Worm (Caenorhabditis elegans) whole organism, late embryonic: Measurements from ENCODE around the gene gcy-33.

Source experiments
- K02D7.2 ChIP-seq: sonication (generic microtip); optimal IDR thresholded peaks from 2 replicates; lab custom pipeline; 2017; ENCODE audit warnings: mild to moderate bottlenecking, missing genetic modification characterization, missing compliant biosample characterization
- K09A11.1 ChIP-seq: sonication (generic microtip); optimal IDR thresholded peaks from 2 replicates; lab custom pipeline; 2017; ENCODE audit warnings: antibody characterized with exemption, mild to moderate bottlenecking, missing genetic modification characterization, missing compliant biosample characterization; ENCODE audit not compliant: insufficient read depth
- Y22D7AL.16 ChIP-seq: sonication (generic microtip); optimal IDR thresholded peaks from 2 replicates; lab custom pipeline; 2016; ENCODE audit warnings: missing genetic modification characterization, missing compliant biosample characterization
- ahr-1 ChIP-seq: sonication (generic microtip); optimal IDR thresholded peaks from 2 replicates; lab custom pipeline; 2016; ENCODE audit warnings: missing genetic modification characterization, missing compliant biosample characterization
- ama-1 ChIP-seq: fragments of 150-350 bp; optimal IDR thresholded peaks from 2 replicates; lab custom pipeline; 2014
- ceh-2 ChIP-seq: sonication (generic microtip); optimal IDR thresholded peaks from 2 replicates; lab custom pipeline; 2016; ENCODE audit warnings: missing genotype, missing genetic modification characterization, missing compliant biosample characterization
- ceh-24 ChIP-seq: sonication (generic microtip); optimal IDR thresholded peaks from 2 replicates; lab custom pipeline; 2016; ENCODE audit warnings: mild to moderate bottlenecking, missing genetic modification characterization, missing compliant biosample characterization
- ceh-30 ChIP-seq: fragments of 150-350 bp; optimal IDR thresholded peaks from 2 replicates; lab custom pipeline; 2014; ENCODE audit warnings: missing biosample characterization, missing genetic modification characterization
- ceh-31 ChIP-seq: sonication (generic microtip); optimal IDR thresholded peaks from 2 replicates; lab custom pipeline; 2016; ENCODE audit warnings: missing genetic modification characterization, missing compliant biosample characterization
- ceh-34 ChIP-seq: sonication (generic microtip); optimal IDR thresholded peaks from 2 replicates; lab custom pipeline; 2016; ENCODE audit warnings: mild to moderate bottlenecking, missing genetic modification characterization, missing compliant biosample characterization
- ceh-45 ChIP-seq: fragments of 200-800 bp; sonication (Bioruptor generic); IDR thresholded peaks from 2 replicates; pipeline ENCODE4 v1.3.6; 2022; ENCODE audit warnings: missing genetic modification reagents, missing genetic modification characterization, missing compliant biosample characterization
- elt-2 ChIP-seq: sonication (generic microtip); optimal IDR thresholded peaks from 2 replicates; lab custom pipeline; 2016; ENCODE audit warnings: missing genetic modification reagents, missing genetic modification characterization, missing compliant biosample characterization
- elt-4 ChIP-seq: sonication (generic microtip); optimal IDR thresholded peaks from 2 replicates; lab custom pipeline; 2016; ENCODE audit warnings: missing genetic modification characterization, missing compliant biosample characterization
- ets-4 ChIP-seq: sonication (generic microtip); optimal IDR thresholded peaks from 2 replicates; lab custom pipeline; 2016; ENCODE audit warnings: missing genetic modification characterization, missing compliant biosample characterization
- eyg-1 ChIP-seq: sonication (generic microtip); optimal IDR thresholded peaks from 2 replicates; lab custom pipeline; 2016; ENCODE audit warnings: missing genotype, missing genetic modification characterization, missing compliant biosample characterization
- fax-1 ChIP-seq: sonication (generic microtip); optimal IDR thresholded peaks from 2 replicates; lab custom pipeline; 2016; ENCODE audit warnings: missing genotype, missing genetic modification characterization, missing compliant biosample characterization
- fkh-10 ChIP-seq: fragments of 150-350 bp; optimal IDR thresholded peaks from 2 replicates; lab custom pipeline; 2014; ENCODE audit warnings: missing biosample characterization, missing genetic modification reagents, missing genetic modification characterization
- gmeb-2 ChIP-seq: sonication (generic microtip); optimal IDR thresholded peaks from 2 replicates; lab custom pipeline; 2016; ENCODE audit warnings: missing genetic modification characterization, inconsistent platforms, missing compliant biosample characterization
- hlh-13 ChIP-seq: fragments of 200-800 bp; sonication (Bioruptor generic); optimal IDR thresholded peaks from 2 replicates; lab custom pipeline; 2018; ENCODE audit warnings: mild to moderate bottlenecking, missing genetic modification characterization, missing compliant biosample characterization
- hlh-15 ChIP-seq: sonication (generic microtip); optimal IDR thresholded peaks from 2 replicates; lab custom pipeline; 2016; ENCODE audit warnings: missing genetic modification characterization, missing compliant biosample characterization
- hlh-6 ChIP-seq: sonication (generic microtip); optimal IDR thresholded peaks from 2 replicates; lab custom pipeline; 2016; ENCODE audit warnings: missing genotype, missing genetic modification characterization, missing compliant biosample characterization
- hlh-8 ChIP-seq: sonication (generic microtip); optimal IDR thresholded peaks from 2 replicates; lab custom pipeline; 2016; ENCODE audit warnings: missing genotype, missing genetic modification characterization, missing compliant biosample characterization
- mec-3 ChIP-seq: sonication (generic microtip); optimal IDR thresholded peaks from 2 replicates; lab custom pipeline; 2016; ENCODE audit warnings: borderline replicate concordance, missing genetic modification characterization, missing compliant biosample characterization
- nhr-11 ChIP-seq: fragments of 150-350 bp; optimal IDR thresholded peaks from 2 replicates; lab custom pipeline; 2014; ENCODE audit warnings: missing biosample characterization, missing genetic modification characterization
- pag-3 ChIP-seq: sonication (generic microtip); optimal IDR thresholded peaks from 2 replicates; lab custom pipeline; 2016; ENCODE audit warnings: missing compliant biosample characterization, missing genetic modification characterization, borderline replicate concordance
- pax-1 ChIP-seq: fragments of 150-350 bp; optimal IDR thresholded peaks from 2 replicates; lab custom pipeline; 2014; ENCODE audit warnings: missing biosample characterization, missing genetic modification characterization
- pha-4 ChIP-seq: fragments of 150-350 bp; optimal IDR thresholded peaks from 2 replicates; lab custom pipeline; 2018; ENCODE audit warnings: missing biosample characterization, missing genetic modification reagents, missing genetic modification characterization
- sdc-2 ChIP-seq: sonication (generic microtip); optimal IDR thresholded peaks from 2 replicates; lab custom pipeline; 2016; ENCODE audit warnings: missing genotype, missing genetic modification characterization, missing compliant biosample characterization
- sox-2 ChIP-seq: fragments of 200-800 bp; sonication (Bioruptor generic); IDR thresholded peaks from 2 replicates; pipeline ENCODE4 v1.3.6; 2022; ENCODE audit warnings: missing genetic modification reagents, missing genetic modification characterization, missing compliant biosample characterization
- syd-9 ChIP-seq: sonication (generic microtip); optimal IDR thresholded peaks from 2 replicates; lab custom pipeline; 2016; ENCODE audit warnings: mild to moderate bottlenecking, missing genetic modification characterization, moderate library complexity, missing compliant biosample characterization
- tbx-2 ChIP-seq: sonication (generic microtip); optimal IDR thresholded peaks from 2 replicates; lab custom pipeline; 2016; ENCODE audit warnings: missing genetic modification characterization, missing compliant biosample characterization
- unc-42 ChIP-seq: sonication (generic microtip); optimal IDR thresholded peaks from 2 replicates; lab custom pipeline; 2016; ENCODE audit warnings: missing genotype, missing genetic modification characterization, missing compliant biosample characterization
- unc-55 ChIP-seq: sonication (generic microtip); optimal IDR thresholded peaks from 2 replicates; lab custom pipeline; 2017; ENCODE audit warnings: missing biosample characterization, missing genetic modification reagents, missing genetic modification characterization
- unc-86 ChIP-seq: sonication (generic microtip); optimal IDR thresholded peaks from 2 replicates; lab custom pipeline; 2016; ENCODE audit warnings: missing genetic modification characterization, missing compliant biosample characterization
- zip-5 ChIP-seq: sonication (generic microtip); optimal IDR thresholded peaks from 2 replicates; lab custom pipeline; 2016; ENCODE audit warnings: missing genetic modification characterization, missing compliant biosample characterization

gcy-33 gene

DNA sequence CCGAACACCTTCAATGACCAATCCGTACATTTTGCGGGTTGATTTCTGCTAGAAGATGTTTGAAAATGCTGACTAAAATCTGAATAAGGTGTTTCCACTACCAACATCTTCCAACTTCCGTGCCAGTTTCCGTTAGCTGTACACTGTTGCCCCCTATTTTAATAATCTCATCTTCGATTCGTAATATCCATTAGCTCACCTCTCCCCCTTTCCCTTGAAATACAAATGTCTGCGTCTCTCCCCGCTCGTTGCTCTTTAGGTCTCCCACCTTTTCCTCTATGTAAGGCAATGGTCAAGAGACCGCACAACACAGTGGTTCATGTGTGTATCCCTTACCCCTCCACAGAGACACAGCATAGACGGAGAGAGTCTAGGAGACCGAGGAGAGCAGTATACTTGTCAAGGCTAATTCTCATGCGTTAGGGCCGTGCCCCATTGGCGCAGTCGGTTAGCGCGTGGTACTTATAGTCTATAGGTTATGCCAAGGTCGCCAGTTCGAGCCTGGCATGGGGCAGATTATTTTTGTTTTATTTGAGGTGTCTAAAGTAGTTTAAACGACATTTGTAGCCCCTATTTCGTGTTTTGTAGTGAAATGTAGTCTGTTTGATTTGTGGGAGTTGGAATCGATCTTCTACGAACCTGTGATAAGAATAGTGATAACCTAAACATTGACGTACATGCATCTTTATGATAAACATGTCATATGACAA is at the start of gene gcy-33 (continued):
- peak; percentile 90 for TF ChIP-seq elt-4
- TF ChIP-seq fax-1 (tag; lab: Kevin White, UChicago) = peak; percentile 88
- peak; percentile 53 for TF ChIP-seq ets-4 (tag; lab: Kevin White, UChicago)
- peak; percentile 90 for TF ChIP-seq sdc-2 (tag; lab: Kevin White, UChicago)
- TF ChIP-seq ceh-45 (GFP tag; lab: Robert Waterston, UW) = peak; percentile 89
- TF ChIP-seq syd-9 (tag; lab: Kevin White, UChicago) = peak; percentile 94
- TF ChIP-seq mec-3 = peak; percentile 54
- peak; percentile 97 for TF ChIP-seq gmeb-2 (tag; lab: Kevin White, UChicago)
- TF ChIP-seq zip-5 (tag; lab: Kevin White, UChicago) = peak; percentile 77
- TF ChIP-seq K02D7.2 (tag; lab: Kevin White, UChicago) = peak; percentile 88
- peak; percentile 97 for TF ChIP-seq elt-2 (tag; lab: Kevin White, UChicago)
- peak; percentile 88 for TF ChIP-seq unc-42 (tag; lab: Kevin White, UChicago)
- TF ChIP-seq ceh-24 (tag; lab: Kevin White, UChicago) = peak; percentile 84
- no peak for TF ChIP-seq ama-1 (lab: Kevin White, UChicago)
- TF ChIP-seq hlh-13 (GFP tag; lab: Kevin White, UChicago) = peak; percentile 80
- peak; percentile 85 for TF ChIP-seq ahr-1 (tag; lab: Kevin White, UChicago)
- TF ChIP-seq ceh-30 (tag; lab: Kevin White, UChicago) = peak; percentile 27
- peak; percentile 92 for TF ChIP-seq sox-2 (GFP tag; lab: Robert Waterston, UW)

DNA sequence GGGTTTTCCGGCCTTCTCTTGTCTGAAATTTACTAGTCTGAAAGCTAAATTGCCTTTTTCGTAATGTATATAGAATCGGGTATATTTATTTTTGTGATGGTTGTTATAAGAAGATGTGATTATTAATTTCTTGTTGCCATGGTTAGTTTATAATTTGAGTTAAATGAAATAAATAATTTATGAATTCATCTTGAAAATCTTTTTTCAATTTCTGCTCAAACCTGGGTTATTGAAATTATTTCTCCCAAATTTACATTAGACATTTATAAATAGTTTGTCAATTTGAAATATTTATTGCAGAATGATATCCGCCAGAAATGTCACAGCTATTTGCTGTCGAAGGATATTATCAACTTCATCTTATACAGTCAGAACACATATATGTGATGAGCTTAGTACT is 46.8 kb upstream of the gcy-33 start, which contains the start of gene dars-2:
Gene dars-2 (plus strand): TSS at position 301 of the 400 bp plus-strand sequence.
- TF ChIP-seq ceh-30 (tag; lab: Kevin White, UChicago) (no peak), ahr-1 (tag; lab: Kevin White, UChicago) (no peak), ama-1 (lab: Kevin White, UChicago) (no peak), K02D7.2 (tag; lab: Kevin White, UChicago) (no peak), unc-42 (tag; lab: Kevin White, UChicago) (no peak), eyg-1 (tag; lab: Kevin White, UChicago) (no peak), syd-9 (tag; lab: Kevin White, UChicago) (no peak), tbx-2 (tag; lab: Kevin White, UChicago) (no peak), elt-2 (tag; lab: Kevin White, UChicago) (no peak), K09A11.1 (no peak), gmeb-2 (tag; lab: Kevin White, UChicago) (no peak), ceh-2 (no peak), pag-3 (tag; lab: Kevin White, UChicago) (no peak), fkh-10 (GFP tag; lab: Kevin White, UChicago) (no peak), unc-55 (GFP tag; lab: Kevin White, UChicago) (no peak), unc-86 (no peak), elt-4 (no peak), pha-4 (tag; lab: Kevin White, UChicago) (no peak), hlh-15 (tag; lab: Kevin White, UChicago) (no peak), zip-5 (tag; lab: Kevin White, UChicago) (no peak)
- TF ChIP-seq, all 69 proteins: peak for 0

DNA sequence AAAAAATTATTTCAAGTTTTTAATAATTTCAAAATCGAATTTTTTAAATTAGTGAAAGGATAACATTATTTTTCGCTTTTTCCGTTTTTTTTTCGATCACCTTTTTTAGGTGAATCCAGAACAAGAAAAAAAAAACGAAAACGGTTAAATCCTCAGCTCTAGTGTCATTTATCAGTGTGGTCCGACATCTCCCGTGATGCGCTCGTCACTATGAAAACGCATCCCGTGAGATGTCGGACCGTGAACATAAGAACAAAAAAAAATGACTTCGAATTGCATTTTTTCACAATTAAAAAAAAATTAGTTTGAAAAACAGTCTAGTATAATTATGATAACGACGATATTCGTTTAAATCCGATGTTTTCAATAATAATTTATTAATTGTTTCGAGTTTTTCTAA is 46.1 kb upstream of the gcy-33 start:
- TF ChIP-seq elt-2 (tag; lab: Kevin White, UChicago) (no peak), hlh-8 (tag; lab: Kevin White, UChicago) (no peak), pax-1 (tag; lab: Kevin White, UChicago) (no peak), pha-4 (tag; lab: Kevin White, UChicago) (no peak), ceh-34 (no peak), fax-1 (tag; lab: Kevin White, UChicago) (no peak), nhr-11 (tag; lab: Kevin White, UChicago) (no peak)

DNA sequence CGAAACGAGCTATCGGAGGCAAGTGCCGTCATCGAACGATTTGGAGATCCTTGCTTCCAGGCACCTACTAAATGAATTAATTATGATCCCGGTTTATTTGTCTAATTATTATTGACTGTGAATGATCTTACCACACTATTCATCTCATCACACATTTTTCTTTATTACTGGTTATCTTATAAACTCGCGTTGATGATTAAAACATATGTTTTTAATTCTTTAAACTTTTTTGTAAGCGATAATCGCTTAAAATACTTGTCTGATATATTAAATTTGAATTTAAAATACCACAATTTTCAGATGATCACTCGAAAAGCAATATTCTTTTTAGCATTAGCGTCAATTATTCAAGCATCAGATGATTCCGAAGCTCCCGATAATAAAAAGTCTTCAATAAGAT is 43.5 kb upstream of the gcy-33 start, which contains the start of gene F10C2.5:
Gene F10C2.5 (plus strand): TSS at position 301 of the 400 bp plus-strand sequence.
- no peak for TF ChIP-seq ceh-31 (tag; lab: Kevin White, UChicago)
- no peak for TF ChIP-seq unc-55 (GFP tag; lab: Kevin White, UChicago)
- TF ChIP-seq hlh-6 = no peak
- no peak for TF ChIP-seq Y22D7AL.16 (tag; lab: Kevin White, UChicago)
